Worm (Caenorhabditis elegans) whole organism, L4 larva: Measurements from ENCODE around the gene T28D9.4.
A peak's percentile ranks its signal among the peaks of the same experiment; 100 is the strongest.

Source experiments
- F37D6.2 ChIP-seq: sonication (generic microtip); optimal IDR thresholded peaks from 2 replicates; lab custom pipeline; 2016; ENCODE audit warnings: mild to moderate bottlenecking, missing genetic modification characterization, missing compliant biosample characterization
- Y75B8A.6 ChIP-seq: fragments of 200-800 bp; sonication (Bioruptor generic); IDR thresholded peaks from 2 replicates; pipeline ENCODE4 v1.3.6; 2022; ENCODE audit warnings: missing genetic modification reagents, missing genetic modification characterization, missing compliant biosample characterization
- aly-2 ChIP-seq: sonication (generic microtip); optimal IDR thresholded peaks from 2 replicates; lab custom pipeline; 2018; ENCODE audit warnings: missing biosample characterization, missing genetic modification characterization
- ceh-32 ChIP-seq: sonication (generic microtip); optimal IDR thresholded peaks from 2 replicates; lab custom pipeline; 2016; ENCODE audit warnings: mild to moderate bottlenecking, missing genetic modification characterization, missing compliant biosample characterization; ENCODE audit not compliant: poor library complexity
- ctbp-1 ChIP-seq: fragments of 200-800 bp; sonication (Bioruptor generic); IDR thresholded peaks from 2 replicates; pipeline ENCODE4 v1.3.6; 2022; ENCODE audit warnings: missing genetic modification reagents, missing genetic modification characterization, missing compliant biosample characterization
- daf-12 ChIP-seq: fragments of 150-350 bp; optimal IDR thresholded peaks from 2 replicates; lab custom pipeline; 2014; ENCODE audit warnings: missing biosample characterization, missing genetic modification reagents, missing genetic modification characterization
- dmd-9 ChIP-seq: fragments of 200-800 bp; sonication (Bioruptor generic); IDR thresholded peaks from 2 replicates; pipeline ENCODE4 v1.3.6; 2022; ENCODE audit warnings: missing genetic modification reagents, missing genetic modification characterization, missing compliant biosample characterization
- fkh-10 ChIP-seq: fragments of 150-350 bp; optimal IDR thresholded peaks from 2 replicates; lab custom pipeline; 2014; ENCODE audit warnings: missing biosample characterization, missing genetic modification reagents, missing genetic modification characterization
- fos-1 ChIP-seq: fragments of 150-350 bp; optimal IDR thresholded peaks from 2 replicates; lab custom pipeline; 2014; ENCODE audit warnings: missing biosample characterization, missing genetic modification characterization
- lim-7 ChIP-seq: fragments of 200-800 bp; sonication (Bioruptor generic); IDR thresholded peaks from 2 replicates; pipeline ENCODE4 v1.3.6; 2022; ENCODE audit warnings: missing genetic modification characterization, missing compliant biosample characterization
- lsy-2 ChIP-seq, 2 experiments: fragments of 150-350 bp in 1 of 2; sonication (generic microtip) in 1 of 2; optimal IDR thresholded peaks; 2 replicates each; lab custom pipeline; 2014 to 2017; ENCODE audit warnings: missing biosample characterization in 2 of 2, missing genetic modification characterization in 2 of 2
- madf-9 ChIP-seq: fragments of 200-800 bp; sonication (Bioruptor generic); conservative IDR thresholded peaks from 2 replicates; pipeline ENCODE4 v1.3.6; 2022; ENCODE audit warnings: missing genetic modification reagents, missing genetic modification characterization, missing compliant biosample characterization
- mdl-1 ChIP-seq, 2 experiments: fragments of 150-350 bp in 1 of 2; sonication (generic microtip) in 1 of 2; optimal IDR thresholded peaks; 2 replicates each; lab custom pipeline; 2014 to 2017; ENCODE audit warnings: missing biosample characterization in 2 of 2, missing genetic modification characterization in 2 of 2
- mdt-29 ChIP-seq: fragments of 200-800 bp; sonication (Bioruptor generic); IDR thresholded peaks from 2 replicates; pipeline ENCODE4 v1.3.6; 2022; ENCODE audit warnings: missing genetic modification reagents, missing genetic modification characterization, missing compliant biosample characterization
- mxl-2 ChIP-seq: fragments of 200-800 bp; sonication (Bioruptor generic); conservative IDR thresholded peaks from 2 replicates; pipeline ENCODE4 v1.3.6; 2022; ENCODE audit warnings: missing genetic modification reagents, missing genetic modification characterization, missing compliant biosample characterization
- mxl-3 ChIP-seq: fragments of 200-800 bp; sonication (Bioruptor generic); optimal IDR thresholded peaks from 2 replicates; lab custom pipeline; 2018; ENCODE audit warnings: mild to moderate bottlenecking, missing genetic modification characterization, missing compliant biosample characterization
- nhr-102 ChIP-seq: sonication (generic microtip); optimal IDR thresholded peaks from 2 replicates; lab custom pipeline; 2016; ENCODE audit warnings: mild to moderate bottlenecking, missing genetic modification characterization, moderate library complexity, missing compliant biosample characterization
- nhr-28 ChIP-seq: fragments of 150-350 bp; optimal IDR thresholded peaks from 2 replicates; lab custom pipeline; 2014; ENCODE audit warnings: missing biosample characterization, missing genetic modification characterization
- nhr-41 ChIP-seq: fragments of 200-800 bp; sonication (Bioruptor generic); IDR thresholded peaks from 2 replicates; pipeline ENCODE4 v1.3.6; 2022; ENCODE audit warnings: missing genetic modification reagents, missing genetic modification characterization, missing compliant biosample characterization
- nhr-77 ChIP-seq: fragments of 150-350 bp; optimal IDR thresholded peaks from 2 replicates; lab custom pipeline; 2014; ENCODE audit warnings: missing biosample characterization, missing genetic modification characterization
- php-3 ChIP-seq: fragments of 200-800 bp; sonication (Bioruptor generic); IDR thresholded peaks from 2 replicates; pipeline ENCODE4 v1.3.6; 2022; ENCODE audit warnings: missing genetic modification reagents, missing genetic modification characterization, missing compliant biosample characterization
- pqm-1 ChIP-seq: sonication (generic microtip); optimal IDR thresholded peaks from 2 replicates; lab custom pipeline; 2017; ENCODE audit warnings: missing biosample characterization, missing genetic modification characterization
- rbr-2 ChIP-seq: sonication (generic microtip); optimal IDR thresholded peaks from 2 replicates; lab custom pipeline; 2016; ENCODE audit warnings: missing genotype, missing genetic modification characterization, missing compliant biosample characterization
- set-16 ChIP-seq: fragments of 200-800 bp; sonication (Bioruptor generic); IDR thresholded peaks from 2 replicates; pipeline ENCODE4 v1.3.6; 2022; ENCODE audit warnings: missing genetic modification reagents, missing genetic modification characterization, missing compliant biosample characterization
- skn-1 ChIP-seq: fragments of 150-350 bp; optimal IDR thresholded peaks from 2 replicates; lab custom pipeline; 2014; ENCODE audit warnings: missing biosample characterization, missing genetic modification characterization
- snpc-1.2 ChIP-seq: fragments of 200-800 bp; sonication (Bioruptor generic); IDR thresholded peaks from 2 replicates; pipeline ENCODE4 v1.3.6; 2022; ENCODE audit warnings: missing genetic modification reagents, missing genetic modification characterization, missing compliant biosample characterization
- tra-1 ChIP-seq: fragments of 200-800 bp; sonication (Bioruptor generic); IDR thresholded peaks from 2 replicates; pipeline ENCODE4 v1.3.6; 2022; ENCODE audit warnings: missing genetic modification reagents, missing genetic modification characterization, missing compliant biosample characterization
- unc-62 ChIP-seq, 3 experiments: fragments of 150-350 bp in 1 of 3; sonication (generic microtip); optimal IDR thresholded peaks in 2 of 3; peaks in 1 of 3; 1 replicate in 1 of 3; 2 replicates in 2 of 3; lab custom pipeline; 2014 to 2017; ENCODE audit warnings: missing biosample characterization in 3 of 3, missing genetic modification characterization in 3 of 3, missing genetic modification reagents in 3 of 3, missing genotype in 1 of 3
- zip-11 ChIP-seq: fragments of 200-800 bp; sonication (Bioruptor generic); IDR thresholded peaks from 2 replicates; pipeline ENCODE4 v1.3.6; 2022; ENCODE audit warnings: missing genetic modification characterization, missing compliant biosample characterization

Gene T28D9.4

DNA sequence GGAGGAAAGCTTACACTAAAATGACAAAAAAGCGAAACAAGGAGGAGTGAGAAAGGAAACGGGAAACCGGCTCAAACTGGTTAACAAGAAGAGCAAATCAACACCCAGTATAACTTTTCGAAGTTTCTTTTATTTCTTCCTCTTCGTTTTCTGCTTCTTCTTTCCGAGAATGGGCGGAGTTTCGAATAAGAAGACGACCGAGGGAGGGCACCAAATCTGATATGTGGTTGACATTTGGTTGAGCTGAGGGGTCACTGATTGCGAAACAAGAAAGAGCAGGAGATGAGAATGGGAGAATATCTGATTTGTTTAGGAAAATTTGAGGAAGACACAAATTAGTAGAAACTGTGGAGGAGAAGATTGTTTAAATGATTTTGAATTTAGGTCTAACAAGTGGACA lies 21.9 kb downstream of the T28D9.4 start:
- TF ChIP-seq zip-11 (GFP tag; lab: Robert Waterston, UW) (no peak), ctbp-1 (0 out of 2 replicates have a peak, but pooled peaks have one; percentile 33), lsy-2 (tag; optimal IDR thresholded peaks at IDR 0.05; lab: Kevin White, UChicago) (peak in 1 of 2 experiments; percentile 8)

DNA sequence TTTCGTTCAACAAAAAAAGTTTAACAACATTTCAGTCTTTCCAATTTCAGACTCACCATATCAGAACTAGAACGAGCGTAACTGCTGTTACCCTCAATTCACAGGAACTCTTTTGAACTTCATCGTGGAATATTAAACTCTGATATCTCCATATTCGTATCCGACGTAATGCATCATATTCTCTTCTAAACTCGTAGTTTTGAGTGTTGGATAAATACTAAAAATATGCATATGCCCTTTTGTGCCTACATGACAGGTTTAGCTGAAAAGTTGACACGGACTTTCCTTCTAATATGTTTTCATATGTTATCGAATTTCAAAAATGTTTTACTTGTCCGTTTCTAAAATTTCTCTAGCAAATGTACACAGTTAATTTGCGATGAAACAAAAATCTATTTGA lies 22.3 kb downstream of the T28D9.4 start, which contains the start of gene twk-49:
Gene twk-49, minus strand, starts transcription at position 101 of the 400 bp plus-strand sequence.
- TF ChIP-seq unc-62 (GFP tag; optimal IDR thresholded peaks at IDR 0.05 in 1 of 2; lab: Kevin White, UChicago) (peak in 1 of 2 experiments; percentile 36), unc-62 (tag; optimal IDR thresholded peaks at IDR 0.05; lab: Kevin White, UChicago) (no peak), fos-1 (tag; lab: Kevin White, UChicago) (no peak)

DNA sequence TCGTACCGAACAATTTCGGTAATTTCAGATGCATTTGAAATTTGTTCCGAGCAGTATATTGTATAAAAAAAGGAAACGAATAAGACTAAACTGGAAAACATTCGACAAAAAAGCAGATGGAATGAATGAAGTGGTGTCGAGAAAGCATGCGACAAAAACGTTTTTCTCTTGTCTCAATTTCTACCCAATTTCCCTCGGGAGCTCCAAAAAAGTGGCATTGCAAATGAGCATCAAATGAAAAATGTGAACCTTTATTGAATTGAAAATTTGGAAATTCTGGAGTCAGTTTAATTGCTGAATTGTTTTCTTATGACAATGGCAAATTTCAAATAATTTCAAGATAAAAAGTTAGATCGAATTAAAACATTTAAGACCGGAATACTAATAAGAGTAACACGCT lies 23.4 kb downstream of the T28D9.4 start, which contains the start of gene R05G9.5:
Gene R05G9.5, minus strand, starts transcription at position 101 of the 400 bp plus-strand sequence.
- TF ChIP-seq nhr-41 (GFP tag; lab: Robert Waterston, UW) = no peak
- no peak for TF ChIP-seq aly-2 (tag; lab: Kevin White, UChicago)
- TF ChIP-seq nhr-28 = no peak

DNA sequence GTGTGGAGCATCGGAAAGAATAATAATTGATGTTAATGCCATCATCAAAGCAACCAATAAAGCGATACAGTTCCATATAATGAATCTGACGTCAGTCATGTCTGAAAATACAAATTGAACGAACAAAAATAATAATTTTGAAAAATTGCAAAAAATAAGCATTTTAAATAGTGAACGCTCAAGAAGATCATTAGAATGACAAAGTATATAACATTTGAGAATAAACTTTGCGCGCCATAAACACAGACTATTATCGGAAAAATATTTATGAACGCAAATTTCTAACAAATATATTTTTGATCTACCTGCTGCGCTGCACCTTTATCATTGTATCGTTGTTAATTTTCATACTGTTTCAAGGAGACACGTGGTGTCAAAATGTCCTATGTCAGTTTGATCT lies 24.7 kb downstream of the T28D9.4 start, which contains the start of gene R05G9.3:
Gene R05G9.3, minus strand, starts transcription at position 101 of the 400 bp plus-strand sequence.
- TF ChIP-seq snpc-1.2 = no peak
- no peak for TF ChIP-seq madf-9 (GFP tag; lab: Robert Waterston, UW)
- no peak for TF ChIP-seq mdl-1 (tag; optimal IDR thresholded peaks at IDR 0.05; lab: Kevin White, UChicago)
- no peak for TF ChIP-seq skn-1 (tag; lab: Kevin White, UChicago)

DNA sequence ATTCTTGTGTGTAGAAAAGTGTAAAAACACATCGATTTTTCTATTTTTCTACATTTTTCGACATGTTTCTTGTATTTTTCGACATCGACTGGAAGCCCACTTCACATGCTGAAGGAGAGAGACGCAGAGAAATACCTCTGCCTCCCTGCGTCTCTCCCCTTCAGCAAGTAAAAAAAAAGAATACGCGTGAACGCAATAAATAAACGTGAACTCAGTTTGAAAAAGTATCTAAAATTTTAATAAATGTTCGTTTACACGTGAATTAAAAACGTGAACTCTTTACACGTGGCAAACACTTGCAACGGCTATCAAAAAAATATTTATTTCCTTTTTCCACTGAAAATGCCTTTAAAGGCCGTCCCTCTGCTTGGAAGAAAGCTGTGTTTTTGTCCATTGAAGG lies 26.1 kb downstream of the T28D9.4 start, which contains the start of gene R05G9.1:
Gene R05G9.1, plus strand, starts transcription at position 343 of the 400 bp plus-strand sequence.
- TF ChIP-seq ceh-32 (no peak), tra-1 (GFP tag; lab: Robert Waterston, UW) (no peak), mdl-1 (tag; optimal IDR thresholded peaks at IDR 0.05; lab: Kevin White, UChicago) (no peak), F37D6.2 (no peak), rbr-2 (tag; lab: Kevin White, UChicago) (no peak), fkh-10 (GFP tag; lab: Kevin White, UChicago) (no peak), zip-11 (GFP tag; lab: Robert Waterston, UW) (no peak)

DNA sequence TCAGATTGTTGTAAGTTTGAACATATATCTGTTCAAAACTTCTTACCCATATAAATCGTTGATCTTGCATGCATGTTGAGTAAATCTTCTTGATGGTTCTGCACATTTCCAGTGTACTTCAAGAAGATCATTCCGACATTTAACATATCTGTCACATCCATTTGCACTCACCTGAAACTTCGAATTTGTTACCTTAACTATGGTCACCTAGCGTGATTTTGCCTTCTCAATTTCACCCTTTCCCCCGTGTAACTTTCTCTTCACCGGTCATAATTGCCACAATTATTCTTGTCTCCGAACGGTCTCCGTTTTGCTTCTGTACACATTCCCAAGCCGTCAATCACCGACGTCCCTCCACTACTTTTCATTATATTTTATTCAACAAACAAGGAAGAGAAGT lies 36.6 kb downstream of the T28D9.4 start:
- TF ChIP-seq pqm-1 (tag; lab: Kevin White, UChicago) (no peak), daf-12 (tag; lab: Kevin White, UChicago) (no peak), php-3 (no peak), dmd-9 (GFP tag; lab: Robert Waterston, UW) (no peak), unc-62 (GFP tag; optimal IDR thresholded peaks at IDR 0.05 in 1 of 2; lab: Kevin White, UChicago) (peak in 1 of 2 experiments; percentile 94), unc-62 (tag; optimal IDR thresholded peaks at IDR 0.05; lab: Kevin White, UChicago) (no peak), lsy-2 (tag; optimal IDR thresholded peaks at IDR 0.05; lab: Kevin White, UChicago) (no peak)
- TF ChIP-seq, all 104 proteins: peak for 1

DNA sequence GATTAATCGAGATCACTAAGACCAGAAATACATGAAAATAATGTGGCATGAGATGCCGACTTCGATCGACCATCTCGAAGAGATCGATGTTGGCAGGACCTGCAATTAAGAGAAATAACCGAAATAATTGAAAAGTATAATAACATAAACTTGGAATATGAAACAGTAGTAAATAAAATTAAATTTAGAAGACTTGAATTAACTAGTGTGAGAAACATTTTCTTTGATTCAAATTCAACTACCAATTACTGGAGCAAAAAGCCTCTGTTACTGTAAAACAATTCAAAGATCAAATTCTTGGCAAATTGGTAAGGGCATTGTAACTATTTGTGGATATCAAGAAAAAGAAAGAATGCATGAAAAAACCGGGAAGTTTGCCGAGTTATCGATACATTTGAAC lies 37.2 kb downstream of the T28D9.4 start, which contains the start of gene R05G9R.1:
Gene R05G9R.1, minus strand, starts transcription at position 101 of the 400 bp plus-strand sequence.
- TF ChIP-seq nhr-102 (tag; lab: Kevin White, UChicago) (no peak), mxl-3 (GFP tag; lab: Kevin White, UChicago) (no peak), rbr-2 (tag; lab: Kevin White, UChicago) (no peak), mxl-2 (GFP tag; lab: Robert Waterston, UW) (no peak), nhr-77 (tag; lab: Kevin White, UChicago) (no peak), Y75B8A.6 (GFP tag; lab: Robert Waterston, UW) (no peak), mdt-29 (GFP tag; lab: Robert Waterston, UW) (no peak), ceh-32 (no peak), set-16 (GFP tag; lab: Robert Waterston, UW) (no peak), lim-7 (no peak)
